Worm (Caenorhabditis elegans): Measurements from ENCODE around the gene Y38H6C.4.

The Y38H6C.4 gene

ce11 chrV:20486549-20486948 lies 18.3 kb downstream of the Y38H6C.4 start:
- TF ChIP-seq mdl-1 (tag; optimal IDR thresholded peaks at IDR 0.05) (no peak), hlh-30 (tag; optimal IDR thresholded peaks at IDR 0.05; ENCODE audit: insufficient read depth) (peak; percentile 2), nhr-77 (tag; optimal IDR thresholded peaks at IDR 0.05) (no peak), sdz-12 (GFP tag; optimal IDR thresholded peaks at IDR 0.05) (no peak), ztf-7 (tag; optimal IDR thresholded peaks at IDR 0.05) (no peak), fos-1 (tag; optimal IDR thresholded peaks at IDR 0.05) (no peak), vab-7 (GFP tag; IDR thresholded peaks at IDR 0.05) (no peak), mdt-29 (GFP tag; IDR thresholded peaks at IDR 0.05) (no peak), T26A8.4 (GFP tag; IDR thresholded peaks at IDR 0.05) (no peak), lsy-2 (tag; optimal IDR thresholded peaks at IDR 0.05) (peak in 1 of 2 experiments; percentile 12)

ce11 chrV:20485285-20485684 lies 19.6 kb downstream of the Y38H6C.4 start, which contains the start of gene dhcr-7:
Gene dhcr-7 (minus strand): TSS chrV:20485385.
- TF ChIP-seq cey-2 (tag; optimal IDR thresholded peaks at IDR 0.05; ENCODE audit: borderline replicate concordance, insufficient read depth), result no peak
- TF ChIP-seq unc-39 (tag; optimal IDR thresholded peaks at IDR 0.05), result no peak
- TF ChIP-seq nhr-42 (GFP tag; IDR thresholded peaks at IDR 0.05), result no peak
- no peak for TF ChIP-seq spr-3 (GFP tag; optimal IDR thresholded peaks at IDR 0.05)
- TF ChIP-seq daf-8 (GFP tag; IDR thresholded peaks at IDR 0.05), result no peak
- no peak for TF ChIP-seq Y48G9A.11 (GFP tag; IDR thresholded peaks at IDR 0.05)
- no peak for TF ChIP-seq daf-16 (GFP tag; optimal IDR thresholded peaks at IDR 0.05)
- TF ChIP-seq daf-16 (tag; optimal IDR thresholded peaks at IDR 0.05), result no peak
- TF ChIP-seq ceh-62 (tag; optimal IDR thresholded peaks at IDR 0.05), result no peak
- TF ChIP-seq aly-2 (tag; optimal IDR thresholded peaks at IDR 0.05), result no peak

ce11 chrV:20480790-20481189 lies 24.1 kb downstream of the Y38H6C.4 start:
- TF ChIP-seq daf-12 (tag; optimal IDR thresholded peaks at IDR 0.05), result no peak
- no peak for TF ChIP-seq mdt-29 (GFP tag; IDR thresholded peaks at IDR 0.05)
- TF ChIP-seq nhr-6 (tag; optimal IDR thresholded peaks at IDR 0.05), result no peak
- no peak for TF ChIP-seq T26A8.4 (GFP tag; IDR thresholded peaks at IDR 0.05)
- no peak for TF ChIP-seq dmd-9 (GFP tag; IDR thresholded peaks at IDR 0.05)
- 0 out of 2 replicates have a peak, but pooled peaks have one; percentile 49 for TF ChIP-seq Y105C5A.15 (GFP tag; IDR thresholded peaks at IDR 0.05)
- no peak for TF ChIP-seq lim-7 (GFP tag; IDR thresholded peaks at IDR 0.05)
- no peak for TF ChIP-seq nhr-25 (tag; optimal IDR thresholded peaks at IDR 0.05; ENCODE audit: borderline replicate concordance, insufficient read depth)
- no peak for TF ChIP-seq ztf-11 (tag; optimal IDR thresholded peaks at IDR 0.05)
- TF ChIP-seq nhr-42 (GFP tag; IDR thresholded peaks at IDR 0.05), result no peak
- no peak for TF ChIP-seq unc-62 (GFP tag; optimal IDR thresholded peaks at IDR 0.05 in 1 of 2)
- no peak for TF ChIP-seq unc-62 (tag; optimal IDR thresholded peaks at IDR 0.05)
- no peak for TF ChIP-seq jun-1 (tag; optimal IDR thresholded peaks at IDR 0.05)
- no peak for TF ChIP-seq daf-8 (GFP tag; IDR thresholded peaks at IDR 0.05)
- no peak for TF ChIP-seq D1046.2 (GFP tag; IDR thresholded peaks at IDR 0.05)
- TF ChIP-seq arid-1 (GFP tag; conservative IDR thresholded peaks at IDR 0.05), result no peak; the same call in 1 of the 2 replicates
- TF ChIP-seq nhr-28 (tag; optimal IDR thresholded peaks at IDR 0.05), result no peak
- no peak for TF ChIP-seq php-3 (GFP tag; IDR thresholded peaks at IDR 0.05)
- no peak for TF ChIP-seq ctbp-1 (GFP tag; IDR thresholded peaks at IDR 0.05)
- no peak for TF ChIP-seq nhr-76 (tag; optimal IDR thresholded peaks at IDR 0.05)
- no peak for TF ChIP-seq ZK337.2 (GFP tag; IDR thresholded peaks at IDR 0.05)
- 0 out of 2 replicates have a peak, but pooled peaks have one; percentile 17 for TF ChIP-seq egl-43 (GFP tag; IDR thresholded peaks at IDR 0.05)
- TF ChIP-seq nhr-10 (tag; optimal IDR thresholded peaks at IDR 0.05), result no peak
- 0 out of 2 replicates have a peak, but pooled peaks have one; percentile 6 for TF ChIP-seq tra-1 (GFP tag; IDR thresholded peaks at IDR 0.05)
- TF ChIP-seq skn-1 (tag; optimal IDR thresholded peaks at IDR 0.05), result no peak
- no peak for TF ChIP-seq unc-130 (GFP tag; optimal IDR thresholded peaks at IDR 0.05)
- no peak for TF ChIP-seq ceh-62 (tag; optimal IDR thresholded peaks at IDR 0.05)
- no peak for TF ChIP-seq unc-39 (tag; optimal IDR thresholded peaks at IDR 0.05)
- 0 out of 2 replicates have a peak, but pooled peaks have one; percentile 21 for TF ChIP-seq lin-38 (GFP tag; IDR thresholded peaks at IDR 0.05)
- no peak for TF ChIP-seq hlh-30 (tag; optimal IDR thresholded peaks at IDR 0.05; ENCODE audit: insufficient read depth)
- TF ChIP-seq snpc-4 (tag; optimal IDR thresholded peaks at IDR 0.05), result no peak
- TF ChIP-seq snpc-1.2 (GFP tag; IDR thresholded peaks at IDR 0.05), result peak; percentile 67
- 0 out of 2 replicates have a peak, but pooled peaks have one; percentile 74 for TF ChIP-seq F44E2.7 (GFP tag; IDR thresholded peaks at IDR 0.05)
- no peak for TF ChIP-seq spr-3 (GFP tag; optimal IDR thresholded peaks at IDR 0.05)
- TF ChIP-seq dve-1 (tag; optimal IDR thresholded peaks at IDR 0.05; ENCODE audit: insufficient read depth), result no peak

Measured in whole organism, L4 larva.